Worm (Caenorhabditis elegans): Measurements from ENCODE around the gene Y6E2A.10.

Y6E2A.10 gene

ce11 chrV:15721431-15721830, 8.9 kb downstream of the Y6E2A.10 start:
- no peak for TF ChIP-seq Y56A3A.18 (GFP tag; IDR thresholded peaks at IDR 0.05)
- TF ChIP-seq ztf-25 (GFP tag; IDR thresholded peaks at IDR 0.05), result no peak
- TF ChIP-seq ztf-6 (GFP tag; IDR thresholded peaks at IDR 0.05), result no peak

ce11 chrV:15719570-15719969, 10.8 kb downstream of the Y6E2A.10 start, which contains the start of gene Y6E2A.7:
Gene Y6E2A.7 (plus strand): TSS chrV:15719870.
- no peak for TF ChIP-seq K12H6.12 (tag; optimal IDR thresholded peaks at IDR 0.05)
- no peak for TF ChIP-seq nhr-80 (tag; optimal IDR thresholded peaks at IDR 0.05)
- no peak for TF ChIP-seq tbx-9 (tag; optimal IDR thresholded peaks at IDR 0.05; ENCODE audit: borderline replicate concordance)
- no peak for TF ChIP-seq lin-40 (tag; optimal IDR thresholded peaks at IDR 0.05)
- no peak for TF ChIP-seq F39B2.1 (GFP tag; IDR thresholded peaks at IDR 0.05)
- no peak for TF ChIP-seq hrde-1 (tag; optimal IDR thresholded peaks at IDR 0.05; ENCODE audit: borderline replicate concordance)
- no peak for TF ChIP-seq somi-1 (GFP tag; optimal IDR thresholded peaks at IDR 0.05)

- TF ChIP-seq K12H6.12 (tag; optimal IDR thresholded peaks at IDR 0.05) (no peak), lsl-1 (GFP tag; optimal IDR thresholded peaks at IDR 0.05) (no peak), nfya-1 (tag; optimal IDR thresholded peaks at IDR 0.05; ENCODE audit: borderline replicate concordance, insufficient read depth) (no peak), T07F8.4 (tag; optimal IDR thresholded peaks at IDR 0.05) (no peak), chd-7 (tag; optimal IDR thresholded peaks at IDR 0.05) (no peak), D2030.7 (GFP tag; IDR thresholded peaks at IDR 0.05) (no peak), nfyb-1 (GFP tag; IDR thresholded peaks at IDR 0.05) (no peak), zim-3 (tag; optimal IDR thresholded peaks at IDR 0.05) (no peak), gei-17 (GFP tag; optimal IDR thresholded peaks at IDR 0.05) (no peak)
These were observed 11.8 kb downstream of the Y6E2A.10 start, which contains the start of gene Y6E2A.5 for ce11 chrV:15718562-15718961. Gene Y6E2A.5 (minus strand): TSS chrV:15718662.

ce11 chrV:15716679-15717078, 13.7 kb downstream of the Y6E2A.10 start, which contains the start of gene Y6E2A.4:
Gene Y6E2A.4 (minus strand): TSS chrV:15716779.
- TF ChIP-seq ceh-79 (tag; optimal IDR thresholded peaks at IDR 0.05), result no peak
- no peak for TF ChIP-seq chd-7 (tag; optimal IDR thresholded peaks at IDR 0.05)
- no peak for TF ChIP-seq Y56A3A.18 (GFP tag; IDR thresholded peaks at IDR 0.05)
- TF ChIP-seq aptf-3 (GFP tag; IDR thresholded peaks at IDR 0.05), result no peak
- TF ChIP-seq tbp1 (GFP tag; optimal IDR thresholded peaks at IDR 0.05), result no peak
- TF ChIP-seq Y95B8A.8 (GFP tag; IDR thresholded peaks at IDR 0.05), result no peak
- no peak for TF ChIP-seq ceh-91 (GFP tag; IDR thresholded peaks at IDR 0.05)
- no peak for TF ChIP-seq F22D6.2 (tag; optimal IDR thresholded peaks at IDR 0.05)
- TF ChIP-seq lag-1 (GFP tag; IDR thresholded peaks at IDR 0.05), result no peak
- TF ChIP-seq dox-1 (GFP tag; IDR thresholded peaks at IDR 0.05), result no peak
- TF ChIP-seq repo-1 (tag; optimal IDR thresholded peaks at IDR 0.05), result no peak
- TF ChIP-seq ztf-26 (tag; optimal IDR thresholded peaks at IDR 0.05), result no peak
- TF ChIP-seq madf-6 (GFP tag; IDR thresholded peaks at IDR 0.05), result no peak
- no peak for TF ChIP-seq sdz-38 (tag; optimal IDR thresholded peaks at IDR 0.05)
- TF ChIP-seq hmg-20 (GFP tag; IDR thresholded peaks at IDR 0.05), result no peak
- TF ChIP-seq unc-62 (GFP tag; optimal IDR thresholded peaks at IDR 0.05), result no peak
- no peak for TF ChIP-seq efl-1 (GFP tag; optimal IDR thresholded peaks at IDR 0.05)

- TF ChIP-seq aptf-3 (GFP tag; IDR thresholded peaks at IDR 0.05) (no peak), sdz-38 (tag; optimal IDR thresholded peaks at IDR 0.05) (no peak), mxl-1 (tag; optimal IDR thresholded peaks at IDR 0.05) (no peak), T07F8.4 (tag; optimal IDR thresholded peaks at IDR 0.05) (no peak), Y53F4B.3 (GFP tag; IDR thresholded peaks at IDR 0.05) (no peak)
These were observed 14.7 kb downstream of the Y6E2A.10 start for ce11 chrV:15715636-15716035.

All from whole organism, young adult.